Worm (Caenorhabditis elegans): Measurements from ENCODE around the gene gmpr-1.

DNA sequence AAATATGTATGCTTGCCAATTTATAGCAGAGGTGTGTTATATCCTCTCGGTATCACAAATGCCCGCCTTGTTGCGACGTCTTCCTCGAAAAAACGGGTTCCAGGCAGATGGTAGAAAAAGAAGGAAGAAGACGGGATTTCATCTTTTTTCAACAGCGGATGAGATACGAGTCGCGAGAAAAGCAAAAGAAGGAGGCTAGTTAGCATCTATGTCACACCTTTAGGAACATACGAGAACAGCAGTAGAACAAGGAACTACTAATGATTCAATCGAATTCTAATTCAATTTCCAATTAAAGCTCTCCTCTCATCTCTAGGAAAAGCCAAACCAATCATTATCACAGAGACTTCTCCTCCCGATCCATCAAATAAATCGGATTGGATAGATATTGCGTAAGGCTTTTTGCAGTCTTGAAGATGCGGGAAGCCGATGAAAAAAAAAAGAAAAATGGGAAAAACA, 43.5 kb upstream of the gmpr-1 start, which contains the start of gene grl-5:
- no peak for TF ChIP-seq cog-1 (tag; optimal IDR thresholded peaks at IDR 0.05)
- no peak for TF ChIP-seq klf-2 (GFP tag; conservative IDR thresholded peaks at IDR 0.05)
- no peak for TF ChIP-seq T22C8.4 (GFP tag; IDR thresholded peaks at IDR 0.05)
- no peak for TF ChIP-seq flt-1 (GFP tag; IDR thresholded peaks at IDR 0.05)

Data from whole organism, midembryonic.